Fruit fly (Drosophila melanogaster): ENCODE measurements around the gene CG13088.

- TF ChIP-seq bab1 (GFP tag; optimal IDR thresholded peaks at IDR 0.05) (no peak), CG7101 (tag; optimal IDR thresholded peaks at IDR 0.05) (no peak)
These were observed 10.8 kb upstream of the CG13088 start for dm6 chr2L:8477971-8478370.

Data from whole organism, adult.